Worm (Caenorhabditis elegans) whole organism, L4 larva: Measurements from ENCODE around the gene gly-13.

ENCODE experiments used
- D1046.2 ChIP-seq: fragments of 200-800 bp; sonication (Bioruptor generic); IDR thresholded peaks from 2 replicates; pipeline ENCODE4 v1.3.6; 2022; ENCODE audit warnings: missing genetic modification characterization, missing compliant biosample characterization
- F26F4.8 ChIP-seq: fragments of 200-800 bp; sonication (Bioruptor generic); conservative IDR thresholded peaks from 2 replicates; pipeline ENCODE4 v1.3.6; 2022; ENCODE audit warnings: missing genetic modification characterization, missing compliant biosample characterization
- F37D6.2 ChIP-seq: sonication (generic microtip); optimal IDR thresholded peaks from 2 replicates; lab custom pipeline; 2016; ENCODE audit warnings: mild to moderate bottlenecking, missing genetic modification characterization, missing compliant biosample characterization
- T20F7.1 ChIP-seq: fragments of 200-800 bp; sonication (Bioruptor generic); optimal IDR thresholded peaks from 2 replicates; lab custom pipeline; 2018; ENCODE audit warnings: mild to moderate bottlenecking, missing genetic modification characterization, missing compliant biosample characterization
- T26A8.4 ChIP-seq: fragments of 200-800 bp; sonication (Bioruptor generic); IDR thresholded peaks from 2 replicates; pipeline ENCODE4 v1.3.6; 2022; ENCODE audit warnings: missing genetic modification characterization, missing compliant biosample characterization
- Y105C5A.15 ChIP-seq: fragments of 200-800 bp; sonication (Bioruptor generic); IDR thresholded peaks from 2 replicates; pipeline ENCODE4 v1.3.6; 2022; ENCODE audit warnings: missing genetic modification characterization, missing compliant biosample characterization
- ZK337.2 ChIP-seq: fragments of 200-800 bp; sonication (Bioruptor generic); IDR thresholded peaks from 2 replicates; pipeline ENCODE4 v1.3.6; 2022; ENCODE audit warnings: missing genetic modification reagents, missing genetic modification characterization, missing compliant biosample characterization
- ZK546.5 ChIP-seq, 2 experiments: sonication (generic microtip); optimal IDR thresholded peaks; 2 replicates each; lab custom pipeline; 2017; ENCODE audit warnings: missing biosample characterization in 2 of 2, missing genetic modification characterization in 2 of 2
- arid-1 ChIP-seq: fragments of 200-800 bp; sonication (Bioruptor generic); conservative IDR thresholded peaks from 2 replicates; pipeline ENCODE4 v1.3.6; 2022; ENCODE audit warnings: missing genetic modification reagents, missing genetic modification characterization, missing compliant biosample characterization
- ceh-82 ChIP-seq: sonication (generic microtip); optimal IDR thresholded peaks from 2 replicates; lab custom pipeline; 2017; ENCODE audit warnings: missing biosample characterization, missing genetic modification characterization
- cey-2 ChIP-seq: sonication (generic microtip); optimal IDR thresholded peaks from 3 replicates; lab custom pipeline; 2017; ENCODE audit warnings: missing genetic modification characterization, mild to moderate bottlenecking, missing compliant biosample characterization, antibody characterized with exemption, borderline replicate concordance; ENCODE audit not compliant: insufficient read depth
- ctbp-1 ChIP-seq: fragments of 200-800 bp; sonication (Bioruptor generic); IDR thresholded peaks from 2 replicates; pipeline ENCODE4 v1.3.6; 2022; ENCODE audit warnings: missing genetic modification reagents, missing genetic modification characterization, missing compliant biosample characterization
- daf-16 ChIP-seq, 3 experiments: sonication (generic microtip); optimal IDR thresholded peaks; 2 replicates each; lab custom pipeline; 2016 to 2017; ENCODE audit warnings: missing genetic modification characterization in 3 of 3, missing genetic modification reagents in 3 of 3, mild to moderate bottlenecking in 2 of 3, missing compliant biosample characterization in 2 of 3, missing biosample characterization in 1 of 3, moderate library complexity in 1 of 3
- daf-8 ChIP-seq: fragments of 200-800 bp; sonication (Bioruptor generic); IDR thresholded peaks from 2 replicates; pipeline ENCODE4 v1.3.6; 2022; ENCODE audit warnings: missing genetic modification characterization, missing compliant biosample characterization
- dmd-6 ChIP-seq: fragments of 200-800 bp; sonication (Bioruptor generic); IDR thresholded peaks from 2 replicates; pipeline ENCODE4 v1.3.6; 2022; ENCODE audit warnings: missing genetic modification reagents, missing genetic modification characterization, missing compliant biosample characterization
- dmd-8 ChIP-seq: fragments of 200-800 bp; sonication (Bioruptor generic); IDR thresholded peaks from 2 replicates; pipeline ENCODE4 v1.3.6; 2022; ENCODE audit warnings: missing genetic modification characterization, missing compliant biosample characterization
- dpl-1 ChIP-seq: fragments of 150-350 bp; optimal IDR thresholded peaks from 2 replicates; lab custom pipeline; 2014; ENCODE audit warnings: missing biosample characterization, missing genetic modification reagents, missing genetic modification characterization
- duxl-1 ChIP-seq: sonication (generic microtip); optimal IDR thresholded peaks from 2 replicates; lab custom pipeline; 2016; ENCODE audit warnings: mild to moderate bottlenecking, missing genetic modification characterization, moderate library complexity, missing compliant biosample characterization; ENCODE audit not compliant: poor library complexity
- egl-27 ChIP-seq: sonication (generic microtip); optimal IDR thresholded peaks from 3 replicates; lab custom pipeline; 2017; ENCODE audit warnings: missing biosample characterization, missing genetic modification reagents, missing genetic modification characterization
- fkh-10 ChIP-seq: fragments of 150-350 bp; optimal IDR thresholded peaks from 2 replicates; lab custom pipeline; 2014; ENCODE audit warnings: missing biosample characterization, missing genetic modification reagents, missing genetic modification characterization
- gei-8 ChIP-seq: fragments of 200-800 bp; sonication (Bioruptor generic); optimal IDR thresholded peaks from 2 replicates; lab custom pipeline; 2018; ENCODE audit warnings: mild to moderate bottlenecking, missing genetic modification characterization, missing compliant biosample characterization
- hif-1 ChIP-seq, 2 experiments: sonication (generic microtip); optimal IDR thresholded peaks; 2 replicates each; lab custom pipeline; 2016 to 2017; ENCODE audit warnings: missing compliant biosample characterization in 2 of 2, missing genetic modification characterization in 2 of 2, missing genetic modification reagents in 2 of 2, missing genotype in 2 of 2, mild to moderate bottlenecking in 1 of 2
- hlh-30 ChIP-seq: sonication (generic microtip); optimal IDR thresholded peaks from 2 replicates; lab custom pipeline; 2017; ENCODE audit warnings: antibody characterized with exemption, mild to moderate bottlenecking, missing genetic modification characterization, missing compliant biosample characterization; ENCODE audit not compliant: insufficient read depth
- jun-1 ChIP-seq: fragments of 150-350 bp; optimal IDR thresholded peaks from 2 replicates; lab custom pipeline; 2014; ENCODE audit warnings: missing biosample characterization, missing genetic modification reagents, missing genetic modification characterization
- lim-7 ChIP-seq: fragments of 200-800 bp; sonication (Bioruptor generic); IDR thresholded peaks from 2 replicates; pipeline ENCODE4 v1.3.6; 2022; ENCODE audit warnings: missing genetic modification characterization, missing compliant biosample characterization
- lin-1 ChIP-seq: fragments of 200-800 bp; sonication (Bioruptor generic); IDR thresholded peaks from 2 replicates; pipeline ENCODE4 v1.3.6; 2022; ENCODE audit warnings: missing genetic modification reagents, missing genetic modification characterization, missing compliant biosample characterization
- madf-5 ChIP-seq, 2 experiments: fragments of 200-800 bp; sonication (Bioruptor generic); IDR thresholded peaks; 2 replicates each; pipeline ENCODE4 v1.3.6; 2022; ENCODE audit warnings: missing compliant biosample characterization in 2 of 2, missing genetic modification characterization in 2 of 2
- madf-9 ChIP-seq: fragments of 200-800 bp; sonication (Bioruptor generic); conservative IDR thresholded peaks from 2 replicates; pipeline ENCODE4 v1.3.6; 2022; ENCODE audit warnings: missing genetic modification reagents, missing genetic modification characterization, missing compliant biosample characterization
- mdl-1 ChIP-seq, 2 experiments: fragments of 150-350 bp in 1 of 2; sonication (generic microtip) in 1 of 2; optimal IDR thresholded peaks; 2 replicates each; lab custom pipeline; 2014 to 2017; ENCODE audit warnings: missing biosample characterization in 2 of 2, missing genetic modification characterization in 2 of 2
- mdt-29 ChIP-seq: fragments of 200-800 bp; sonication (Bioruptor generic); IDR thresholded peaks from 2 replicates; pipeline ENCODE4 v1.3.6; 2022; ENCODE audit warnings: missing genetic modification reagents, missing genetic modification characterization, missing compliant biosample characterization
- mes-2 ChIP-seq: sonication (generic microtip); optimal IDR thresholded peaks from 2 replicates; lab custom pipeline; 2016; ENCODE audit warnings: missing genotype, mild to moderate bottlenecking, missing genetic modification characterization, missing compliant biosample characterization; ENCODE audit not compliant: poor library complexity, severe bottlenecking
- mxl-2 ChIP-seq: fragments of 200-800 bp; sonication (Bioruptor generic); conservative IDR thresholded peaks from 2 replicates; pipeline ENCODE4 v1.3.6; 2022; ENCODE audit warnings: missing genetic modification reagents, missing genetic modification characterization, missing compliant biosample characterization
- nhr-10 ChIP-seq: fragments of 150-350 bp; optimal IDR thresholded peaks from 2 replicates; lab custom pipeline; 2014; ENCODE audit warnings: missing biosample characterization, missing genetic modification characterization
- nhr-102 ChIP-seq: sonication (generic microtip); optimal IDR thresholded peaks from 2 replicates; lab custom pipeline; 2016; ENCODE audit warnings: mild to moderate bottlenecking, missing genetic modification characterization, moderate library complexity, missing compliant biosample characterization
- nhr-11 ChIP-seq: fragments of 150-350 bp; optimal IDR thresholded peaks from 2 replicates; lab custom pipeline; 2014; ENCODE audit warnings: missing biosample characterization, missing genetic modification characterization
- nhr-28 ChIP-seq: fragments of 150-350 bp; optimal IDR thresholded peaks from 2 replicates; lab custom pipeline; 2014; ENCODE audit warnings: missing biosample characterization, missing genetic modification characterization
- nhr-41 ChIP-seq: fragments of 200-800 bp; sonication (Bioruptor generic); IDR thresholded peaks from 2 replicates; pipeline ENCODE4 v1.3.6; 2022; ENCODE audit warnings: missing genetic modification reagents, missing genetic modification characterization, missing compliant biosample characterization
- nhr-48 ChIP-seq: sonication (generic microtip); optimal IDR thresholded peaks from 2 replicates; lab custom pipeline; 2016; ENCODE audit warnings: mild to moderate bottlenecking, missing genetic modification characterization, missing compliant biosample characterization
- nhr-6 ChIP-seq: fragments of 150-350 bp; optimal IDR thresholded peaks from 2 replicates; lab custom pipeline; 2014; ENCODE audit warnings: missing biosample characterization, missing genetic modification characterization
- nhr-76 ChIP-seq: fragments of 150-350 bp; optimal IDR thresholded peaks from 2 replicates; lab custom pipeline; 2014; ENCODE audit warnings: missing biosample characterization, missing genetic modification characterization
- rbr-2 ChIP-seq: sonication (generic microtip); optimal IDR thresholded peaks from 2 replicates; lab custom pipeline; 2016; ENCODE audit warnings: missing genotype, missing genetic modification characterization, missing compliant biosample characterization
- set-16 ChIP-seq: fragments of 200-800 bp; sonication (Bioruptor generic); IDR thresholded peaks from 2 replicates; pipeline ENCODE4 v1.3.6; 2022; ENCODE audit warnings: missing genetic modification reagents, missing genetic modification characterization, missing compliant biosample characterization
- skn-1 ChIP-seq: fragments of 150-350 bp; optimal IDR thresholded peaks from 2 replicates; lab custom pipeline; 2014; ENCODE audit warnings: missing biosample characterization, missing genetic modification characterization
- tra-1 ChIP-seq: fragments of 200-800 bp; sonication (Bioruptor generic); IDR thresholded peaks from 2 replicates; pipeline ENCODE4 v1.3.6; 2022; ENCODE audit warnings: missing genetic modification reagents, missing genetic modification characterization, missing compliant biosample characterization
- unc-39 ChIP-seq: sonication (generic microtip); optimal IDR thresholded peaks from 2 replicates; lab custom pipeline; 2017; ENCODE audit warnings: missing biosample characterization, missing genetic modification characterization
- unc-62 ChIP-seq, 3 experiments: fragments of 150-350 bp in 1 of 3; sonication (generic microtip); optimal IDR thresholded peaks in 2 of 3; peaks in 1 of 3; 1 replicate in 1 of 3; 2 replicates in 2 of 3; lab custom pipeline; 2014 to 2017; ENCODE audit warnings: missing biosample characterization in 3 of 3, missing genetic modification characterization in 3 of 3, missing genetic modification reagents in 3 of 3, missing genotype in 1 of 3
- vab-7 ChIP-seq: fragments of 200-800 bp; sonication (Bioruptor generic); IDR thresholded peaks from 2 replicates; pipeline ENCODE4 v1.3.6; 2022; ENCODE audit warnings: missing genetic modification reagents, missing genetic modification characterization, missing compliant biosample characterization
- zag-1 ChIP-seq: fragments of 150-350 bp; optimal IDR thresholded peaks from 2 replicates; lab custom pipeline; 2014; ENCODE audit warnings: missing biosample characterization, missing genetic modification characterization
- zip-11 ChIP-seq: fragments of 200-800 bp; sonication (Bioruptor generic); IDR thresholded peaks from 2 replicates; pipeline ENCODE4 v1.3.6; 2022; ENCODE audit warnings: missing genetic modification characterization, missing compliant biosample characterization

gly-13 gene

ce11 chrX:9264636-9265035 is 31.8 kb downstream of the gly-13 start:
- TF ChIP-seq ceh-82 (tag; lab: Kevin White, UChicago) (no peak), ctbp-1 (GFP tag; lab: Robert Waterston, UW) (no peak), nhr-6 (tag; lab: Kevin White, UChicago) (no peak), nhr-41 (GFP tag; lab: Robert Waterston, UW) (no peak), unc-62 (GFP tag; optimal IDR thresholded peaks at IDR 0.05 in 1 of 2; lab: Kevin White, UChicago) (peak in 1 of 2 experiments; percentile 86), unc-62 (tag; optimal IDR thresholded peaks at IDR 0.05; lab: Kevin White, UChicago) (no peak), daf-16 (GFP tag; optimal IDR thresholded peaks at IDR 0.05; lab: Kevin White, UChicago) (peak; percentile 5 to 18), daf-16 (tag; optimal IDR thresholded peaks at IDR 0.05; lab: Kevin White, UChicago) (peak; percentile 91), dpl-1 (GFP tag; lab: Kevin White, UChicago) (no peak), nhr-48 (peak; percentile 32), Y105C5A.15 (GFP tag; lab: Robert Waterston, UW) (no peak), T26A8.4 (0 out of 2 replicates have a peak, but pooled peaks have one; percentile 31), dmd-8 (GFP tag; lab: Robert Waterston, UW) (no peak), daf-8 (GFP tag; lab: Robert Waterston, UW) (no peak), nhr-11 (no peak), cey-2 (no peak), ZK337.2 (GFP tag; lab: Robert Waterston, UW) (no peak), T20F7.1 (peak; percentile 8), nhr-10 (tag; lab: Kevin White, UChicago) (peak; percentile 12), egl-27 (tag; lab: Kevin White, UChicago) (no peak), tra-1 (GFP tag; lab: Robert Waterston, UW) (peak; percentile 76), rbr-2 (tag; lab: Kevin White, UChicago) (no peak), lim-7 (GFP tag; lab: Robert Waterston, UW) (peak; percentile 37; the same call in 1 of the 2 replicates), F37D6.2 (tag; lab: Kevin White, UChicago) (no peak), vab-7 (GFP tag; lab: Robert Waterston, UW) (no peak), F26F4.8 (GFP tag; lab: Robert Waterston, UW) (no peak), lin-1 (GFP tag; lab: Robert Waterston, UW) (peak; percentile 72), mes-2 (tag; lab: Kevin White, UChicago) (peak; percentile 50), zag-1 (tag; lab: Kevin White, UChicago) (no peak), nhr-102 (tag; lab: Kevin White, UChicago) (peak; percentile 61), mdt-29 (GFP tag; lab: Robert Waterston, UW) (peak; percentile 55; the same call in 1 of the 2 replicates), unc-39 (tag; lab: Kevin White, UChicago) (no peak), jun-1 (no peak), skn-1 (tag; lab: Kevin White, UChicago) (no peak), madf-5 (GFP tag; IDR thresholded peaks at IDR 0.05; lab: Robert Waterston, UW) (no peak), madf-9 (0 out of 2 replicates have a peak, but pooled peaks have one; percentile 27), mxl-2 (GFP tag; lab: Robert Waterston, UW) (0 out of 2 replicates have a peak, but pooled peaks have one; percentile 25), hlh-30 (peak; percentile 94), set-16 (GFP tag; lab: Robert Waterston, UW) (no peak; the same call in 1 of the 2 replicates), D1046.2 (GFP tag; lab: Robert Waterston, UW) (no peak), dmd-6 (GFP tag; lab: Robert Waterston, UW) (peak; percentile 93), arid-1 (GFP tag; lab: Robert Waterston, UW) (no peak), nhr-28 (peak; percentile 79), zip-11 (GFP tag; lab: Robert Waterston, UW) (no peak), ZK546.5 (tag; optimal IDR thresholded peaks at IDR 0.05; lab: Kevin White, UChicago) (no peak), nhr-76 (no peak), mdl-1 (tag; optimal IDR thresholded peaks at IDR 0.05; lab: Kevin White, UChicago) (peak in 1 of 2 experiments; percentile 60), hif-1 (tag; optimal IDR thresholded peaks at IDR 0.05; lab: Kevin White, UChicago) (peak in 1 of 2 experiments; percentile 43), duxl-1 (tag; lab: Kevin White, UChicago) (no peak), gei-8 (GFP tag; lab: Kevin White, UChicago) (no peak), fkh-10 (GFP tag; lab: Kevin White, UChicago) (no peak)
